Fruit fly (Drosophila melanogaster) whole organism, embryonic: ENCODE results near the gene CG11600.
A peak's percentile ranks its signal among the peaks of the same experiment; 100 is the strongest.

Experiments used
- Awh ChIP-seq: fragments of 200-800 bp; sonication (Bioruptor generic); IDR thresholded peaks from 2 replicates; pipeline ENCODE4, ENCODE4 v1.3.6; 2022; ENCODE audit warnings: missing biosample characterization, missing genetic modification characterization
- BEAF-32 ChIP-seq: fragments of 200-800 bp; sonication (Bioruptor generic); optimal IDR thresholded peaks from 3 replicates; lab custom pipeline; 2017; ENCODE audit warnings: missing biosample characterization, missing genetic modification characterization, mild to moderate bottlenecking, moderate library complexity, missing genetic modification reagents
- Bgb ChIP-seq: fragments of 200-800 bp; sonication (Bioruptor generic); IDR thresholded peaks from 2 replicates; pipeline ENCODE4 v1.3.6; 2022; ENCODE audit warnings: missing biosample characterization, missing genetic modification characterization; ENCODE audit not compliant: partially characterized antibody
- CG11456 ChIP-seq: fragments of 200-800 bp; sonication (Bioruptor generic); IDR thresholded peaks from 3 replicates; pipeline ENCODE4 v1.3.6; 2022; ENCODE audit warnings: missing biosample characterization, missing genetic modification characterization
- CG12942 ChIP-seq: fragments of 200-800 bp; sonication (Bioruptor generic); optimal IDR thresholded peaks from 3 replicates; lab custom pipeline; 2016; ENCODE audit warnings: missing biosample characterization, missing genetic modification characterization
- CG13296 ChIP-seq: fragments of 200-800 bp; sonication (Bioruptor generic); optimal IDR thresholded peaks from 3 replicates; lab custom pipeline; 2018; ENCODE audit warnings: missing biosample characterization, mild to moderate bottlenecking, missing genetic modification characterization
- CG17186 ChIP-seq: fragments of 200-800 bp; sonication (Bioruptor generic); optimal IDR thresholded peaks from 3 replicates; lab custom pipeline; 2017; ENCODE audit warnings: missing biosample characterization, missing genetic modification reagents, missing genetic modification characterization
- CG18599 ChIP-seq: fragments of 200-800 bp; sonication (Bioruptor generic); optimal IDR thresholded peaks from 3 replicates; lab custom pipeline; 2017; ENCODE audit warnings: missing biosample characterization, missing genetic modification characterization, mild to moderate bottlenecking, moderate library complexity, missing genetic modification reagents
- CG31388 ChIP-seq: fragments of 200-800 bp; sonication (Bioruptor generic); optimal IDR thresholded peaks from 2 replicates; lab custom pipeline; 2016; ENCODE audit warnings: missing biosample characterization, missing genetic modification characterization
- CG32767 ChIP-seq: fragments of 200-800 bp; sonication (Bioruptor generic); IDR thresholded peaks from 2 replicates; pipeline ENCODE4 v1.3.6; 2022; ENCODE audit warnings: missing biosample characterization, missing genetic modification characterization
- CG3407 ChIP-seq: fragments of 200-800 bp; sonication (Bioruptor generic); optimal IDR thresholded peaks from 2 replicates; lab custom pipeline; 2018; ENCODE audit warnings: missing biosample characterization, mild to moderate bottlenecking, missing genetic modification characterization
- CG34422 ChIP-seq: fragments of 200-800 bp; sonication (Bioruptor generic); IDR thresholded peaks from 3 replicates; pipeline ENCODE4 v1.3.6; 2022; ENCODE audit warnings: missing biosample characterization, missing genetic modification characterization
- CG42726 ChIP-seq: fragments of 200-800 bp; sonication (Bioruptor generic); IDR thresholded peaks from 2 replicates; pipeline ENCODE4 v1.3.6; 2022; ENCODE audit warnings: missing biosample characterization, missing genetic modification characterization; ENCODE audit not compliant: partially characterized antibody
- CG4328 ChIP-seq: fragments of 200-800 bp; sonication (Bioruptor generic); optimal IDR thresholded peaks from 3 replicates; lab custom pipeline; 2017; ENCODE audit warnings: missing biosample characterization, missing genetic modification reagents, missing genetic modification characterization
- CG4360 ChIP-seq: fragments of 200-800 bp; sonication (Bioruptor generic); IDR thresholded peaks from 2 replicates; pipeline ENCODE4 v1.3.6; 2022; ENCODE audit warnings: missing biosample characterization, missing genetic modification characterization
- CG6765 ChIP-seq: fragments of 200-800 bp; sonication (Bioruptor generic); optimal IDR thresholded peaks from 3 replicates; lab custom pipeline; 2017; ENCODE audit warnings: missing biosample characterization, mild to moderate bottlenecking, missing genetic modification characterization
- CG7357 ChIP-seq: fragments of 200-800 bp; sonication (Bioruptor generic); IDR thresholded peaks from 3 replicates; pipeline ENCODE4 v1.3.6; 2022; ENCODE audit warnings: missing biosample characterization, missing genetic modification characterization
- CG7786 ChIP-seq: fragments of 200-800 bp; sonication (Bioruptor generic); optimal IDR thresholded peaks from 2 replicates; lab custom pipeline; 2016; ENCODE audit warnings: missing biosample characterization, missing genetic modification characterization
- Dp ChIP-seq: fragments of 200-800 bp; sonication (Bioruptor generic); optimal IDR thresholded peaks from 2 replicates; lab custom pipeline; 2018; ENCODE audit warnings: missing biosample characterization, mild to moderate bottlenecking, missing genetic modification characterization, moderate library complexity
- ERR ChIP-seq: fragments of 200-800 bp; sonication (Bioruptor generic); optimal IDR thresholded peaks from 2 replicates; lab custom pipeline; 2016; ENCODE audit warnings: missing biosample characterization, missing genetic modification characterization
- Hand ChIP-seq: fragments of 200-800 bp; sonication (Bioruptor generic); optimal IDR thresholded peaks from 2 replicates; lab custom pipeline; 2017; ENCODE audit warnings: mild to moderate bottlenecking, missing biosample characterization, missing genetic modification reagents, missing genetic modification characterization
- Hr39 ChIP-seq: fragments of >200 bp; optimal IDR thresholded peaks from 2 replicates; lab custom pipeline; 2017
- Hr78 ChIP-seq, 2 experiments: fragments of 200-800 bp in 1 of 2; fragments of >200 bp in 1 of 2; sonication (Bioruptor generic) in 1 of 2; optimal IDR thresholded peaks; 2 replicates each; lab custom pipeline; 2017 to 2019; ENCODE audit warnings: missing biosample characterization in 2 of 2, missing genetic modification characterization in 2 of 2, mild to moderate bottlenecking in 1 of 2, moderate library complexity in 1 of 2
- Hsf ChIP-seq: fragments of 200-800 bp; sonication (Bioruptor generic); optimal IDR thresholded peaks from 3 replicates; lab custom pipeline; 2016; ENCODE audit warnings: missing biosample characterization, missing genetic modification characterization
- Meics ChIP-seq: fragments of 200-800 bp; sonication (Bioruptor generic); optimal IDR thresholded peaks from 2 replicates; lab custom pipeline; 2017; ENCODE audit warnings: missing biosample characterization, mild to moderate bottlenecking, missing genetic modification characterization
- Mes4 ChIP-seq: fragments of 200-800 bp; sonication (Bioruptor generic); optimal IDR thresholded peaks from 2 replicates; lab custom pipeline; 2016; ENCODE audit warnings: missing biosample characterization, missing genetic modification characterization
- Oaz ChIP-seq: fragments of 200-800 bp; sonication (Bioruptor generic); IDR thresholded peaks from 2 replicates; pipeline ENCODE4 v1.3.6; 2022; ENCODE audit warnings: missing biosample characterization, missing genetic modification characterization
- Rfx ChIP-seq: fragments of 200-800 bp; sonication (Bioruptor generic); IDR thresholded peaks from 2 replicates; pipeline ENCODE4 v1.3.6; 2022; ENCODE audit warnings: missing biosample characterization, missing genetic modification characterization
- Sox100B ChIP-seq: fragments of 200-800 bp; sonication (Bioruptor generic); optimal IDR thresholded peaks from 3 replicates; lab custom pipeline; 2018; ENCODE audit warnings: missing biosample characterization, mild to moderate bottlenecking, missing genetic modification characterization
- amos ChIP-seq: fragments of 200-800 bp; sonication (Bioruptor generic); IDR thresholded peaks from 2 replicates; pipeline ENCODE4 v1.3.6; 2022; ENCODE audit warnings: missing biosample characterization, missing genetic modification characterization; ENCODE audit not compliant: partially characterized antibody
- ato ChIP-seq: fragments of 200-800 bp; sonication (Bioruptor generic); IDR thresholded peaks from 2 replicates; pipeline ENCODE4 v1.3.6; 2022; ENCODE audit warnings: missing biosample characterization, missing genetic modification characterization; ENCODE audit not compliant: partially characterized antibody
- bcd ChIP-seq: fragments of 200-800 bp; sonication (Bioruptor generic); optimal IDR thresholded peaks from 2 replicates; lab custom pipeline; 2017; ENCODE audit warnings: missing biosample characterization, mild to moderate bottlenecking, missing genetic modification characterization
- bigmax ChIP-seq: fragments of 200-800 bp; sonication (Bioruptor generic); optimal IDR thresholded peaks from 2 replicates; lab custom pipeline; 2018; ENCODE audit warnings: missing biosample characterization, mild to moderate bottlenecking, missing genetic modification characterization
- danr ChIP-seq: fragments of 200-800 bp; sonication (Bioruptor generic); IDR thresholded peaks from 2 replicates; pipeline ENCODE4 v1.3.6; 2022; ENCODE audit warnings: missing biosample characterization, missing genetic modification characterization
- ems ChIP-seq: fragments of 200-800 bp; sonication (Bioruptor generic); optimal IDR thresholded peaks from 3 replicates; lab custom pipeline; 2016; ENCODE audit warnings: missing biosample characterization, missing genetic modification characterization
- fd102C ChIP-seq: fragments of 200-800 bp; sonication (Bioruptor generic); optimal IDR thresholded peaks from 2 replicates; lab custom pipeline; 2018; ENCODE audit warnings: missing biosample characterization, mild to moderate bottlenecking, missing genetic modification characterization, moderate library complexity
- gfzf ChIP-seq: fragments of 200-800 bp; sonication (Bioruptor generic); optimal IDR thresholded peaks from 2 replicates; lab custom pipeline; 2016; ENCODE audit warnings: missing biosample characterization, mild to moderate bottlenecking, missing genetic modification characterization, moderate library complexity
- hkb ChIP-seq, 2 experiments: fragments of 200-800 bp in 1 of 2; fragments of >200 bp in 1 of 2; sonication (Bioruptor generic) in 1 of 2; IDR thresholded peaks in 1 of 2; optimal IDR thresholded peaks in 1 of 2; 2 replicates each; pipeline versions ENCODE4 v1.3.6 to Lab custom; 2017 to 2022; ENCODE audit warnings: missing biosample characterization in 1 of 2, missing genetic modification characterization in 1 of 2
- jing ChIP-seq: fragments of 200-800 bp; sonication (Bioruptor generic); optimal IDR thresholded peaks from 2 replicates; lab custom pipeline; 2018; ENCODE audit warnings: missing biosample characterization, mild to moderate bottlenecking, missing genetic modification characterization
- kay ChIP-seq: fragments of 200-800 bp; sonication (Bioruptor generic); optimal IDR thresholded peaks from 2 replicates; lab custom pipeline; 2016; ENCODE audit warnings: missing biosample characterization, missing genetic modification characterization
- lab ChIP-seq: fragments of 200-800 bp; sonication (Bioruptor generic); optimal IDR thresholded peaks from 3 replicates; lab custom pipeline; 2017; ENCODE audit warnings: missing biosample characterization, missing genetic modification characterization, mild to moderate bottlenecking, moderate library complexity, missing genetic modification reagents
- luna ChIP-seq: fragments of 200-800 bp; sonication (Bioruptor generic); optimal IDR thresholded peaks from 2 replicates; lab custom pipeline; 2016; ENCODE audit warnings: missing biosample characterization, missing genetic modification characterization
- peb ChIP-seq: fragments of 200-800 bp; sonication (Bioruptor generic); IDR thresholded peaks from 2 replicates; pipeline ENCODE4 v1.3.6; 2022; ENCODE audit warnings: missing biosample characterization, missing genetic modification characterization
- pita ChIP-seq: fragments of 200-800 bp; sonication (Bioruptor generic); optimal IDR thresholded peaks from 2 replicates; lab custom pipeline; 2017; ENCODE audit warnings: missing biosample characterization, mild to moderate bottlenecking, missing genetic modification characterization
- pum ChIP-seq: fragments of 200-800 bp; sonication (Bioruptor generic); optimal IDR thresholded peaks from 2 replicates; lab custom pipeline; 2016; ENCODE audit warnings: missing biosample characterization, missing genetic modification characterization
- pzg ChIP-seq: fragments of 200-800 bp; sonication (Bioruptor generic); optimal IDR thresholded peaks from 3 replicates; lab custom pipeline; 2018; ENCODE audit warnings: missing biosample characterization, mild to moderate bottlenecking, missing genetic modification characterization, moderate library complexity
- sd ChIP-seq: fragments of 200-800 bp; sonication (Bioruptor generic); optimal IDR thresholded peaks from 3 replicates; lab custom pipeline; 2018; ENCODE audit warnings: missing biosample characterization, mild to moderate bottlenecking, missing genetic modification characterization, moderate library complexity
- slou ChIP-seq: fragments of 200-800 bp; sonication (Bioruptor generic); optimal IDR thresholded peaks from 3 replicates; lab custom pipeline; 2016; ENCODE audit warnings: missing biosample characterization, missing genetic modification characterization
- sr ChIP-seq: fragments of 200-800 bp; sonication (Bioruptor generic); IDR thresholded peaks from 3 replicates; pipeline ENCODE4 v1.3.6; 2022; ENCODE audit warnings: missing biosample characterization, missing genetic modification characterization
- sug ChIP-seq: fragments of 200-800 bp; optimal IDR thresholded peaks from 2 replicates; lab custom pipeline; 2019; ENCODE audit warnings: missing biosample characterization, mild to moderate bottlenecking, missing genetic modification characterization, moderate library complexity

The CG11600 gene

DNA sequence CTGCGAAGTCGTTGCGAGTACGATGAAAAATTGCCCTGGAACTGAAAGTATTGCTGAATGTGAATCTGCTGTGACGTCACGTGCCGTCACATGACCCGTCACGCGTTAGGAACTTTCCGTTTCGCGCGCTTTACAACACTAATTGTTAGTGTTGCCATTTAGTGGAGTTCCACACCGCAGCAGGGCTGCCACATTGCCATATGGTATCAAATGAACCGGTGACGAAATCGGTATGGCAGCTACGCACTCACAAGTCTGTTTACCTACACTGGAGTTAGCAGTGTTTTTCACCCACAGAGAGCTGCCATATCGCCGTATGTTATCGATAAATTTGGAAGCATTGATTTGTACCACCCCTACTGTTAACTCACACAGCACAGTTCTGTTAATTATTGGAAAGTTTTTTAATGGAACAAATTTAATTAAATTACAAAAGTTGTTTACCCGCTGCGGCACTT is 8.6 kb upstream of the CG11600 start, which contains the start of the genes Vha55 and Snx3 (continued):
- no peak for TF ChIP-seq CG42726
- no peak for TF ChIP-seq Bgb (GFP tag; lab: Robert Waterston, UW)
- peak; percentile 12 for TF ChIP-seq CG31388 (GFP tag; lab: Kevin White, UChicago)
- TF ChIP-seq gfzf (GFP tag; lab: Kevin White, UChicago): peak; percentile 98
- TF ChIP-seq bigmax (GFP tag; lab: Kevin White, UChicago): peak; percentile 57
- TF ChIP-seq sug (tag; lab: Kevin White, UChicago): peak; percentile 82
- TF ChIP-seq Mes4 (GFP tag; lab: Kevin White, UChicago): peak; percentile 32
- peak; percentile 69 for TF ChIP-seq hkb (optimal IDR thresholded peaks at IDR 0.05; lab: Kevin White, UChicago)
- TF ChIP-seq hkb (GFP tag; IDR thresholded peaks at IDR 0.05; lab: Robert Waterston, UW): no peak
- TF ChIP-seq amos (GFP tag; lab: Robert Waterston, UW): no peak
- no peak for TF ChIP-seq CG3407 (GFP tag; lab: Kevin White, UChicago)
- TF ChIP-seq Oaz (GFP tag; lab: Robert Waterston, UW): no peak
- TF ChIP-seq Awh: no peak
- TF ChIP-seq sr (GFP tag; lab: Robert Waterston, UW): no peak
- no peak for TF ChIP-seq CG7357
- TF ChIP-seq CG13296 (GFP tag; lab: Kevin White, UChicago): no peak
- TF ChIP-seq CG6765 (GFP tag; lab: Kevin White, UChicago): peak; percentile 37
- peak; percentile 92 for TF ChIP-seq ERR (GFP tag; lab: Kevin White, UChicago)
- TF ChIP-seq pita (GFP tag; lab: Kevin White, UChicago): peak; percentile 98
- peak; percentile 41 for TF ChIP-seq sd (tag; lab: Kevin White, UChicago)
- peak; percentile 87 for TF ChIP-seq CG7786 (GFP tag; lab: Kevin White, UChicago)
- TF ChIP-seq Hsf (GFP tag; lab: Kevin White, UChicago): peak; percentile 83
- peak; percentile 72 for TF ChIP-seq luna
- TF ChIP-seq Hand (GFP tag; lab: Kevin White, UChicago): peak; percentile 32
- TF ChIP-seq pzg (GFP tag; lab: Kevin White, UChicago): peak; percentile 100
- no peak for TF ChIP-seq peb (GFP tag; lab: Robert Waterston, UW)
- TF ChIP-seq BEAF-32 (GFP tag; lab: Kevin White, UChicago): peak; percentile 71
- TF ChIP-seq fd102C (GFP tag; lab: Kevin White, UChicago): no peak
- TF ChIP-seq CG17186 (GFP tag; lab: Kevin White, UChicago): peak; percentile 82
- TF ChIP-seq CG34422: no peak
- peak; percentile 67 for TF ChIP-seq Dp (GFP tag; lab: Kevin White, UChicago)
- no peak for TF ChIP-seq jing (GFP tag; lab: Kevin White, UChicago)
- TF ChIP-seq slou (GFP tag; lab: Kevin White, UChicago): peak; percentile 64
- no peak for TF ChIP-seq danr (GFP tag; lab: Robert Waterston, UW)
- TF ChIP-seq CG4328: no peak
- TF ChIP-seq Sox100B (GFP tag; lab: Kevin White, UChicago): no peak
- no peak for TF ChIP-seq CG32767
- TF ChIP-seq CG11456 (GFP tag; lab: Robert Waterston, UW): no peak
- TF ChIP-seq ato (GFP tag; lab: Robert Waterston, UW): no peak
- TF ChIP-seq Hr39: peak; percentile 74
- TF ChIP-seq ems (GFP tag; lab: Kevin White, UChicago): peak; percentile 66
- TF ChIP-seq bcd (GFP tag; lab: Kevin White, UChicago): peak; percentile 73
- peak; percentile 56 for TF ChIP-seq Meics (GFP tag; lab: Kevin White, UChicago)
- no peak for TF ChIP-seq CG4360 (GFP tag; lab: Robert Waterston, UW)
- peak; percentile 83 for TF ChIP-seq CG18599 (GFP tag; lab: Kevin White, UChicago)
- no peak for TF ChIP-seq Rfx (GFP tag; lab: Robert Waterston, UW)
- peak; percentile 82 for TF ChIP-seq pum (GFP tag; lab: Kevin White, UChicago)
- peak; percentile 85 for TF ChIP-seq CG12942 (GFP tag; lab: Kevin White, UChicago)
- peak in 1 of 2 experiments; percentile 25 for TF ChIP-seq Hr78 (GFP tag; optimal IDR thresholded peaks at IDR 0.05; lab: Kevin White, UChicago)
- TF ChIP-seq kay (GFP tag; lab: Kevin White, UChicago): peak; percentile 90
- TF ChIP-seq lab (GFP tag; lab: Kevin White, UChicago): peak; percentile 86
